Worm (Caenorhabditis elegans) whole organism, L2 larva: ENCODE measurements around the gene lgc-24.

Source experiments
- nhr-237 ChIP-seq: fragments of 150-350 bp; optimal IDR thresholded peaks from 2 replicates; lab custom pipeline; 2014; ENCODE audit warnings: missing biosample characterization, missing genetic modification characterization
- unc-55 ChIP-seq: fragments of 150-350 bp; sonication (generic microtip); optimal IDR thresholded peaks from 3 replicates; lab custom pipeline; 2014; ENCODE audit warnings: missing biosample characterization, missing genetic modification reagents, missing genetic modification characterization

ce11 chrX:12105458-12105857, 37.1 kb downstream of the lgc-24 start:
- TF ChIP-seq nhr-237 (tag; lab: Kevin White, UChicago) (no peak), unc-55 (GFP tag; lab: Kevin White, UChicago) (no peak)
